Fruit fly (Drosophila melanogaster) whole organism, embryonic: ENCODE measurements around the gene Rab9Fb.

Experiments used
- Bdp1 ChIP-seq: fragments of 200-800 bp; sonication (Bioruptor generic); optimal IDR thresholded peaks from 3 replicates; lab custom pipeline; 2016; ENCODE audit warnings: missing biosample characterization, missing genetic modification characterization
- CG11093 ChIP-seq: fragments of 200-800 bp; sonication (Bioruptor generic); IDR thresholded peaks from 3 replicates; pipeline ENCODE4 v1.3.6; 2022; ENCODE audit warnings: missing biosample characterization, missing genetic modification characterization
- CG1233 ChIP-seq: fragments of 200-800 bp; sonication (Bioruptor generic); optimal IDR thresholded peaks from 4 replicates; lab custom pipeline; 2018; ENCODE audit warnings: missing biosample characterization, mild to moderate bottlenecking, missing genetic modification characterization
- CG12659 ChIP-seq: fragments of 200-800 bp; sonication (Bioruptor generic); optimal IDR thresholded peaks from 3 replicates; lab custom pipeline; 2017; ENCODE audit warnings: mild to moderate bottlenecking, missing biosample characterization, missing genetic modification reagents, missing genetic modification characterization
- CG13424 ChIP-seq: fragments of 200-800 bp; sonication (Bioruptor generic); optimal IDR thresholded peaks from 2 replicates; lab custom pipeline; 2019; ENCODE audit warnings: missing biosample characterization, mild to moderate bottlenecking, missing genetic modification characterization, moderate library complexity
- CG15479 ChIP-seq: fragments of 200-800 bp; sonication (Bioruptor generic); optimal IDR thresholded peaks from 3 replicates; lab custom pipeline; 2019; ENCODE audit warnings: missing biosample characterization, mild to moderate bottlenecking, missing genetic modification characterization, moderate library complexity
- CG17385 ChIP-seq: fragments of 200-800 bp; sonication (Bioruptor generic); optimal IDR thresholded peaks from 3 replicates; lab custom pipeline; 2018; ENCODE audit warnings: missing biosample characterization, mild to moderate bottlenecking, missing genetic modification characterization
- CG17802 ChIP-seq: fragments of 200-800 bp; sonication (Bioruptor generic); optimal IDR thresholded peaks from 2 replicates; lab custom pipeline; 2018; ENCODE audit warnings: missing biosample characterization, mild to moderate bottlenecking, missing genetic modification characterization, moderate library complexity
- CG30020 ChIP-seq: fragments of 200-800 bp; optimal IDR thresholded peaks from 2 replicates; lab custom pipeline; 2019; ENCODE audit warnings: missing biosample characterization, mild to moderate bottlenecking, missing genetic modification characterization, moderate library complexity
- CG34422 ChIP-seq: fragments of 200-800 bp; sonication (Bioruptor generic); IDR thresholded peaks from 3 replicates; pipeline ENCODE4 v1.3.6; 2022; ENCODE audit warnings: missing biosample characterization, missing genetic modification characterization
- CG4360 ChIP-seq: fragments of 200-800 bp; sonication (Bioruptor generic); IDR thresholded peaks from 2 replicates; pipeline ENCODE4 v1.3.6; 2022; ENCODE audit warnings: missing biosample characterization, missing genetic modification characterization
- CG5245 ChIP-seq: fragments of 200-800 bp; sonication (Bioruptor generic); optimal IDR thresholded peaks from 3 replicates; lab custom pipeline; 2016; ENCODE audit warnings: missing biosample characterization, missing genetic modification characterization
- CG6765 ChIP-seq: fragments of 200-800 bp; sonication (Bioruptor generic); optimal IDR thresholded peaks from 3 replicates; lab custom pipeline; 2017; ENCODE audit warnings: missing biosample characterization, mild to moderate bottlenecking, missing genetic modification characterization
- CG6854 ChIP-seq: fragments of 200-800 bp; sonication (Bioruptor generic); optimal IDR thresholded peaks from 3 replicates; lab custom pipeline; 2017; ENCODE audit warnings: missing biosample characterization, mild to moderate bottlenecking, missing genetic modification characterization
- CG9215 ChIP-seq: fragments of 200-800 bp; sonication (Bioruptor generic); IDR thresholded peaks from 2 replicates; pipeline ENCODE4 v1.3.6; 2022; ENCODE audit warnings: missing biosample characterization, missing genetic modification characterization
- CG9817 ChIP-seq: fragments of 200-800 bp; sonication (Bioruptor generic); optimal IDR thresholded peaks from 2 replicates; lab custom pipeline; 2018; ENCODE audit warnings: missing biosample characterization, mild to moderate bottlenecking, missing genetic modification characterization, moderate library complexity
- CG9876 ChIP-seq: fragments of 200-800 bp; sonication (Bioruptor generic); optimal IDR thresholded peaks from 2 replicates; lab custom pipeline; 2016; ENCODE audit warnings: missing biosample characterization, missing genetic modification characterization
- Dp ChIP-seq: fragments of 200-800 bp; sonication (Bioruptor generic); optimal IDR thresholded peaks from 2 replicates; lab custom pipeline; 2018; ENCODE audit warnings: missing biosample characterization, mild to moderate bottlenecking, missing genetic modification characterization, moderate library complexity
- ERR ChIP-seq: fragments of 200-800 bp; sonication (Bioruptor generic); optimal IDR thresholded peaks from 2 replicates; lab custom pipeline; 2016; ENCODE audit warnings: missing biosample characterization, missing genetic modification characterization
- Ets65A ChIP-seq: fragments of 200-800 bp; sonication (Bioruptor generic); peaks from one replicate; lab custom pipeline; 2016; ENCODE audit warnings: missing biosample characterization, missing genetic modification characterization
- Ets97D ChIP-seq: fragments of 200-800 bp; sonication (Bioruptor generic); optimal IDR thresholded peaks from 3 replicates; lab custom pipeline; 2016; ENCODE audit warnings: missing biosample characterization, missing genetic modification characterization
- Hmr ChIP-seq: fragments of 200-800 bp; sonication (Bioruptor generic); optimal IDR thresholded peaks from 3 replicates; lab custom pipeline; 2017; ENCODE audit warnings: mild to moderate bottlenecking, missing biosample characterization, missing genetic modification reagents, missing genetic modification characterization
- Hmx ChIP-seq: fragments of 200-800 bp; sonication (Bioruptor generic); optimal IDR thresholded peaks from 2 replicates; lab custom pipeline; 2016; ENCODE audit warnings: missing biosample characterization, missing genetic modification characterization
- Lim3 ChIP-seq: fragments of 200-800 bp; sonication (Bioruptor generic); IDR thresholded peaks from 2 replicates; pipeline ENCODE4 v1.3.6; 2022; ENCODE audit warnings: missing biosample characterization, missing genetic modification characterization
- NC2β ChIP-seq: fragments of 200-800 bp; sonication (Bioruptor generic); optimal IDR thresholded peaks from 2 replicates; lab custom pipeline; 2016; ENCODE audit warnings: missing biosample characterization, missing genetic modification characterization
- NfI ChIP-seq: fragments of 200-800 bp; sonication (Bioruptor generic); optimal IDR thresholded peaks from 3 replicates; lab custom pipeline; 2018; ENCODE audit warnings: missing biosample characterization, mild to moderate bottlenecking, missing genetic modification characterization, moderate library complexity
- Opbp ChIP-seq: fragments of 200-800 bp; sonication (Bioruptor generic); IDR thresholded peaks from 3 replicates; pipeline ENCODE4 v1.3.6; 2022; ENCODE audit warnings: missing biosample characterization, missing genetic modification characterization; ENCODE audit not compliant: partially characterized antibody
- Rfx ChIP-seq: fragments of 200-800 bp; sonication (Bioruptor generic); IDR thresholded peaks from 2 replicates; pipeline ENCODE4 v1.3.6; 2022; ENCODE audit warnings: missing biosample characterization, missing genetic modification characterization
- Six4 ChIP-seq: fragments of 200-800 bp; sonication (Bioruptor generic); optimal IDR thresholded peaks from 2 replicates; lab custom pipeline; 2016; ENCODE audit warnings: missing biosample characterization, missing genetic modification characterization
- Xrp1 ChIP-seq: fragments of 200-800 bp; sonication (Bioruptor generic); IDR thresholded peaks from 2 replicates; pipeline ENCODE4 v1.3.6; 2022; ENCODE audit warnings: missing biosample characterization, missing genetic modification characterization
- bab2 ChIP-seq: fragments of 200-800 bp; sonication (Bioruptor generic); optimal IDR thresholded peaks from 2 replicates; lab custom pipeline; 2016; ENCODE audit warnings: missing biosample characterization, missing genetic modification characterization
- bowl ChIP-seq: fragments of 200-800 bp; sonication (Bioruptor generic); IDR thresholded peaks from 2 replicates; pipeline ENCODE4 v1.3.6; 2022; ENCODE audit warnings: missing biosample characterization, missing genetic modification characterization
- ci ChIP-seq: fragments of 200-800 bp; sonication (Bioruptor generic); IDR thresholded peaks from 3 replicates; pipeline ENCODE4 v1.3.6; 2022; ENCODE audit warnings: missing biosample characterization, missing genetic modification characterization
- crp ChIP-seq, 2 experiments: fragments of 200-800 bp; sonication (Bioruptor generic); optimal IDR thresholded peaks; 2 replicates in 1 of 2; 3 replicates in 1 of 2; lab custom pipeline; 2017; ENCODE audit warnings: missing biosample characterization in 2 of 2, missing genetic modification characterization in 2 of 2, mild to moderate bottlenecking in 1 of 2, moderate library complexity in 1 of 2
- dati ChIP-seq: fragments of 200-800 bp; sonication (Bioruptor generic); IDR thresholded peaks from 2 replicates; pipeline ENCODE4 v1.3.6; 2022; ENCODE audit warnings: missing biosample characterization, missing genetic modification characterization
- dm ChIP-seq: fragments of 200-800 bp; sonication (Bioruptor generic); optimal IDR thresholded peaks from 3 replicates; lab custom pipeline; 2016; ENCODE audit warnings: missing biosample characterization, missing genetic modification characterization
- dpn ChIP-seq, 2 experiments: fragments of 200-800 bp; sonication (Bioruptor generic); optimal IDR thresholded peaks; 3 replicates each; lab custom pipeline; 2016; ENCODE audit warnings: missing biosample characterization in 2 of 2, missing genetic modification characterization in 2 of 2
- ems ChIP-seq: fragments of 200-800 bp; sonication (Bioruptor generic); optimal IDR thresholded peaks from 3 replicates; lab custom pipeline; 2016; ENCODE audit warnings: missing biosample characterization, missing genetic modification characterization
- gro ChIP-seq: fragments of 200-800 bp; sonication (Bioruptor generic); optimal IDR thresholded peaks from 2 replicates; lab custom pipeline; 2016; ENCODE audit warnings: missing biosample characterization, missing genetic modification characterization
- nerfin-1 ChIP-seq: fragments of 200-800 bp; sonication (Bioruptor generic); optimal IDR thresholded peaks from 3 replicates; lab custom pipeline; 2019; ENCODE audit warnings: missing biosample characterization, mild to moderate bottlenecking, missing genetic modification characterization, moderate library complexity
- nerfin-2 ChIP-seq: fragments of 200-800 bp; sonication (Bioruptor generic); IDR thresholded peaks from 2 replicates; pipeline ENCODE4 v1.3.6; 2022; ENCODE audit warnings: missing biosample characterization, missing genetic modification characterization; ENCODE audit not compliant: partially characterized antibody
- prd ChIP-seq, 3 experiments: fragments of >200 bp in 2 of 3; fragments of 200-800 bp in 1 of 3; sonication (Bioruptor generic) in 1 of 3; optimal IDR thresholded peaks in 2 of 3; IDR thresholded peaks in 1 of 3; 2 replicates in 2 of 3; 3 replicates in 1 of 3; pipeline versions ENCODE4 v1.3.6 to Lab custom; 2017 to 2022; ENCODE audit warnings: missing biosample characterization in 1 of 3, missing genetic modification characterization in 1 of 3
- sob ChIP-seq: fragments of 200-800 bp; sonication (Bioruptor generic); IDR thresholded peaks from 2 replicates; pipeline ENCODE4 v1.3.6; 2022; ENCODE audit warnings: missing biosample characterization, missing genetic modification characterization
- sug ChIP-seq: fragments of 200-800 bp; optimal IDR thresholded peaks from 2 replicates; lab custom pipeline; 2019; ENCODE audit warnings: missing biosample characterization, mild to moderate bottlenecking, missing genetic modification characterization, moderate library complexity
- tap ChIP-seq: fragments of 200-800 bp; optimal IDR thresholded peaks from 3 replicates; lab custom pipeline; 2019; ENCODE audit warnings: missing biosample characterization, mild to moderate bottlenecking, missing genetic modification characterization, moderate library complexity
- tll ChIP-seq, 2 experiments: fragments of 200-800 bp in 1 of 2; fragments of >200 bp in 1 of 2; sonication (Bioruptor generic) in 1 of 2; optimal IDR thresholded peaks; 2 replicates each; lab custom pipeline; 2017 to 2019; ENCODE audit warnings: missing biosample characterization in 2 of 2, missing genetic modification characterization in 2 of 2, mild to moderate bottlenecking in 1 of 2, moderate library complexity in 1 of 2
- toy ChIP-seq: fragments of 200-800 bp; sonication (Bioruptor generic); IDR thresholded peaks from 2 replicates; pipeline ENCODE4 v1.3.6; 2022; ENCODE audit warnings: missing biosample characterization, missing genetic modification characterization
- ttk ChIP-seq: fragments of 200-800 bp; sonication (Bioruptor generic); IDR thresholded peaks from 2 replicates; pipeline ENCODE4 v2.1.2; 2022; ENCODE audit warnings: missing biosample characterization, missing genetic modification characterization
- twi ChIP-seq: fragments of 200-800 bp; optimal IDR thresholded peaks from 2 replicates; lab custom pipeline; 2019; ENCODE audit warnings: missing biosample characterization, mild to moderate bottlenecking, missing genetic modification characterization, moderate library complexity

The Rab9Fb gene

DNA sequence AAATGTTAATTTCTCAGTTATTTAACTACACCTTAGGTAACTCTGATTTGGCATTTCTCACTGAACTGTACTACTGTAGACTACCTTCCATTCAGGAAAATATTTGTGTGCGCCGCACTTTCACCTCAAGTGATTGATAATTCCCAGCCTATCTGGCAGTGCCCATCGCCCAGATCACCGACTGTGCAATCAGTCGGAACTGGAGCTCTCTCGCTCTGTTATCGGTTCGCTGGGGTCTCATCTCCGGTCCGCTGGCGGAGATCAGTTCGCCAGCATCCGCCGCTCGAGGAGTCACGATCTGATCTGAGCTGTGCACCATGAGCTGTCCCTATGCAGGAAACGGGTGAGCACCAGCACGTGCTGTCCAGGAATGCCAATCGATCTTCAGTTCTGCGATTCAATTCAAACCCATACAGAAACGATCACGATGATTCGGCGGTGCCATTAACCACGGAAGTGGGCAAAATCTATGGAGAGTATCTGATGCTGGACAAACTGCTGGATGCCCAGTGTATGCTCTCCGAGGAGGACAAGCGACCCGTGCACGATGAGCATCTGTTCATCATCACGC lies 28.5 kb downstream of the Rab9Fb start, which contains the start of gene v:
Gene v (plus strand): TSS at position 262 of the 571 bp plus-strand sequence.
- TF ChIP-seq Bdp1 (no peak), Dp (no peak), Rfx (GFP tag; lab: Robert Waterston, UW) (no peak), prd (optimal IDR thresholded peaks at IDR 0.05; lab: Kevin White, UChicago) (no peak), prd (GFP tag; IDR thresholded peaks at IDR 0.05; lab: Robert Waterston, UW) (no peak), sug (tag; lab: Kevin White, UChicago) (peak; percentile 61), CG9817 (no peak), Hmx (no peak), CG13424 (tag; lab: Kevin White, UChicago) (no peak), dati (GFP tag; lab: Robert Waterston, UW) (no peak), Ets65A (peak; percentile 26), CG12659 (GFP tag; lab: Kevin White, UChicago) (no peak)

dm6 chrX:10922178-10922577 lies 30.1 kb downstream of the Rab9Fb start:
- TF ChIP-seq dpn (GFP tag; optimal IDR thresholded peaks at IDR 0.05; lab: Kevin White, UChicago) (no peak), prd (optimal IDR thresholded peaks at IDR 0.05; lab: Kevin White, UChicago) (no peak), prd (GFP tag; IDR thresholded peaks at IDR 0.05; lab: Robert Waterston, UW) (no peak), CG9215 (GFP tag; lab: Robert Waterston, UW) (no peak), tap (tag; lab: Kevin White, UChicago) (no peak), twi (tag; lab: Kevin White, UChicago) (no peak), CG15479 (GFP tag; lab: Kevin White, UChicago) (peak; percentile 27), CG30020 (tag; lab: Kevin White, UChicago) (no peak), Lim3 (GFP tag; lab: Robert Waterston, UW) (no peak), nerfin-2 (GFP tag; lab: Robert Waterston, UW) (no peak), tll (GFP tag; optimal IDR thresholded peaks at IDR 0.05; lab: Kevin White, UChicago) (no peak), CG4360 (no peak), bab2 (GFP tag; lab: Kevin White, UChicago) (no peak), CG17385 (GFP tag; lab: Kevin White, UChicago) (peak; percentile 7), Hmr (GFP tag; lab: Kevin White, UChicago) (no peak), CG5245 (no peak), NC2β (GFP tag; lab: Kevin White, UChicago) (no peak), CG12659 (GFP tag; lab: Kevin White, UChicago) (no peak), toy (no peak), CG9876 (no peak), ttk (GFP tag; lab: Robert Waterston, UW) (no peak), CG17802 (tag; lab: Kevin White, UChicago) (no peak), gro (GFP tag; lab: Kevin White, UChicago) (no peak), CG6765 (GFP tag; lab: Kevin White, UChicago) (no peak), ERR (GFP tag; lab: Kevin White, UChicago) (no peak), CG34422 (GFP tag; lab: Robert Waterston, UW) (no peak), sob (GFP tag; lab: Robert Waterston, UW) (no peak), ci (peak; percentile 63), Xrp1 (GFP tag; lab: Robert Waterston, UW) (no peak), dm (GFP tag; lab: Kevin White, UChicago) (no peak), NfI (GFP tag; lab: Kevin White, UChicago) (peak; percentile 24), nerfin-1 (tag; lab: Kevin White, UChicago) (no peak), CG6854 (GFP tag; lab: Kevin White, UChicago) (peak; percentile 10), Ets97D (GFP tag; lab: Kevin White, UChicago) (peak; percentile 6), bowl (GFP tag; lab: Robert Waterston, UW) (no peak), Opbp (GFP tag; lab: Robert Waterston, UW) (no peak), CG11093 (GFP tag; lab: Robert Waterston, UW) (no peak), CG1233 (peak; percentile 13), ems (GFP tag; lab: Kevin White, UChicago) (no peak), Six4 (no peak), crp (GFP tag; optimal IDR thresholded peaks at IDR 0.05; lab: Kevin White, UChicago) (no peak)
